Fruit fly (Drosophila melanogaster): ENCODE results near the gene Idh.

The Idh gene

dm6 chr3L:8405123-8405522, 44.4 kb upstream of the Idh start, which contains the start of the genes Tpt, mkg-p and CG13667 (continued):
- TF ChIP-seq HLH54F (GFP tag; optimal IDR thresholded peaks at IDR 0.05) (peak; percentile 17), CTCF (GFP tag; optimal IDR thresholded peaks at IDR 0.05) (peak; percentile 23), crol (GFP tag; IDR thresholded peaks at IDR 0.05) (no peak), CG14710 (tag; optimal IDR thresholded peaks at IDR 0.05) (peak; percentile 70), phol (tag; optimal IDR thresholded peaks at IDR 0.05) (peak; percentile 47), CG17385 (GFP tag; optimal IDR thresholded peaks at IDR 0.05) (peak; percentile 98), eve (GFP tag; optimal IDR thresholded peaks at IDR 0.05) (no peak), zfh2 (GFP tag; optimal IDR thresholded peaks at IDR 0.05) (peak; percentile 34), Doc3 (GFP tag; IDR thresholded peaks at IDR 0.05; ENCODE audit: partially characterized antibody) (peak; percentile 63; the same call in 2 of the 3 replicates), NC2β (GFP tag; optimal IDR thresholded peaks at IDR 0.05) (peak; percentile 54), CG11093 (GFP tag; IDR thresholded peaks at IDR 0.05) (no peak), fru (optimal IDR thresholded peaks at IDR 0.05) (no peak), BEAF-32 (GFP tag; optimal IDR thresholded peaks at IDR 0.05) (peak; percentile 88), CG13287 (GFP tag; IDR thresholded peaks at IDR 0.05; ENCODE audit: partially characterized antibody) (peak; percentile 94), dati (GFP tag; IDR thresholded peaks at IDR 0.05) (no peak), CG17328 (GFP tag; IDR thresholded peaks at IDR 0.05) (no peak), CG33213 (GFP tag; optimal IDR thresholded peaks at IDR 0.05) (peak; percentile 27), en (GFP tag; optimal IDR thresholded peaks at IDR 0.05) (no peak), Xrp1 (GFP tag; IDR thresholded peaks at IDR 0.05) (peak; percentile 8; the same call in 1 of the 2 replicates), Bgb (GFP tag; IDR thresholded peaks at IDR 0.05; ENCODE audit: partially characterized antibody) (peak; percentile 84), so (GFP tag; IDR thresholded peaks at IDR 0.05) (no peak), sens (GFP tag) (peak; percentile 78), CkIIα-i1 (GFP tag; IDR thresholded peaks at IDR 0.05) (no peak), CG10431 (GFP tag; optimal IDR thresholded peaks at IDR 0.05) (no peak), Abd-B (GFP tag; optimal IDR thresholded peaks at IDR 0.05) (peak; percentile 26), CG8924 (tag; optimal IDR thresholded peaks at IDR 0.05) (peak; percentile 53), hbn (GFP tag; IDR thresholded peaks at IDR 0.05; ENCODE audit: partially characterized antibody) (peak; percentile 81), slp2 (GFP tag; optimal IDR thresholded peaks at IDR 0.05) (no peak), CG10267 (tag; optimal IDR thresholded peaks at IDR 0.05) (peak; percentile 68), amos (GFP tag; IDR thresholded peaks at IDR 0.05; ENCODE audit: partially characterized antibody) (peak; percentile 91), D19B (GFP tag; optimal IDR thresholded peaks at IDR 0.05) (no peak), CG12071 (GFP tag; optimal IDR thresholded peaks at IDR 0.05) (no peak), CG7987 (GFP tag; optimal IDR thresholded peaks at IDR 0.05) (no peak), zen2 (GFP tag; IDR thresholded peaks at IDR 0.05; ENCODE audit: partially characterized antibody) (peak; percentile 35; the same call in 1 of the 3 replicates), D19A (tag; optimal IDR thresholded peaks at IDR 0.05) (no peak), nau (GFP tag; optimal IDR thresholded peaks at IDR 0.05) (no peak), kni (GFP tag; optimal IDR thresholded peaks at IDR 0.05) (no peak), Aef1 (GFP tag; IDR thresholded peaks at IDR 0.05) (no peak), CG11723 (GFP tag; optimal IDR thresholded peaks at IDR 0.05) (no peak), CG16779 (GFP tag; IDR thresholded peaks at IDR 0.05) (no peak), CG17829 (tag; optimal IDR thresholded peaks at IDR 0.05) (peak; percentile 42), CG17568 (GFP tag; optimal IDR thresholded peaks at IDR 0.05) (no peak), trem (tag; optimal IDR thresholded peaks at IDR 0.05) (peak; percentile 68), otp (GFP tag; IDR thresholded peaks at IDR 0.05) (no peak), ewg (GFP tag; optimal IDR thresholded peaks at IDR 0.05) (no peak), dpn (GFP tag; optimal IDR thresholded peaks at IDR 0.05) (peak in 1 of 2 experiments; percentile 26), CG14965 (GFP tag; optimal IDR thresholded peaks at IDR 0.05; ENCODE audit: borderline replicate concordance) (no peak), sens-2 (GFP tag; IDR thresholded peaks at IDR 0.05) (no peak), Vsx1 (GFP tag; optimal IDR thresholded peaks at IDR 0.05) (no peak), az2 (GFP tag; optimal IDR thresholded peaks at IDR 0.05) (no peak), row (GFP tag; IDR thresholded peaks at IDR 0.05) (peak; percentile 49; the same call in 1 of the 3 replicates), CG12299 (tag; optimal IDR thresholded peaks at IDR 0.05) (peak; percentile 31)

Measured in whole organism, embryonic.